Fruit fly (Drosophila melanogaster) whole organism, prepupa: Measurements from ENCODE around the gene CG31549.
A peak's percentile ranks its signal among the peaks of the same experiment; 100 is the strongest.

ENCODE experiments used
- Blimp-1 ChIP-seq: fragments of 200-800 bp; sonication (Bioruptor generic); optimal IDR thresholded peaks from 3 replicates; lab custom pipeline; 2017; ENCODE audit warnings: missing biosample characterization, missing genetic modification characterization, mild to moderate bottlenecking, moderate library complexity, missing genetic modification reagents
- CG10631 ChIP-seq: fragments of 200-800 bp; sonication (Bioruptor generic); optimal IDR thresholded peaks from 2 replicates; lab custom pipeline; 2016; ENCODE audit warnings: missing biosample characterization, missing genetic modification characterization
- CG10669 ChIP-seq: fragments of 200-800 bp; sonication (Bioruptor generic); optimal IDR thresholded peaks from 3 replicates; lab custom pipeline; 2018; ENCODE audit warnings: missing biosample characterization, mild to moderate bottlenecking, missing genetic modification characterization, moderate library complexity
- CG11762 ChIP-seq: fragments of 200-800 bp; sonication (Bioruptor generic); optimal IDR thresholded peaks from 3 replicates; lab custom pipeline; 2016; ENCODE audit warnings: missing biosample characterization, missing genetic modification characterization; ENCODE audit not compliant: insufficient read depth
- CG11902 ChIP-seq: fragments of 200-800 bp; sonication (Bioruptor generic); optimal IDR thresholded peaks from 3 replicates; lab custom pipeline; 2016; ENCODE audit warnings: missing biosample characterization, missing genetic modification characterization
- CG15336 ChIP-seq: fragments of 200-800 bp; sonication (Bioruptor generic); IDR thresholded peaks from 2 replicates; pipeline ENCODE4 v1.3.6; 2022; ENCODE audit warnings: missing biosample characterization, missing genetic modification characterization
- CG16779 ChIP-seq: fragments of 200-800 bp; sonication (Bioruptor generic); optimal IDR thresholded peaks from 3 replicates; lab custom pipeline; 2017; ENCODE audit warnings: missing biosample characterization, mild to moderate bottlenecking, missing genetic modification characterization
- CG3032 ChIP-seq: fragments of 200-800 bp; optimal IDR thresholded peaks from 2 replicates; lab custom pipeline; 2019; ENCODE audit warnings: missing biosample characterization, mild to moderate bottlenecking, missing genetic modification characterization, moderate library complexity
- CG31627 ChIP-seq: fragments of 200-800 bp; sonication (Bioruptor generic); optimal IDR thresholded peaks from 3 replicates; lab custom pipeline; 2016; ENCODE audit warnings: missing biosample characterization, missing genetic modification characterization
- CG32006 ChIP-seq: fragments of 200-800 bp; sonication (Bioruptor generic); optimal IDR thresholded peaks from 3 replicates; lab custom pipeline; 2017; ENCODE audit warnings: missing biosample characterization, mild to moderate bottlenecking, missing genetic modification characterization
- CG34406 ChIP-seq: fragments of 200-800 bp; sonication (Bioruptor generic); optimal IDR thresholded peaks from 3 replicates; lab custom pipeline; 2016; ENCODE audit warnings: missing biosample characterization, missing genetic modification characterization
- CG4318 ChIP-seq: fragments of 200-800 bp; sonication (Bioruptor generic); optimal IDR thresholded peaks from 3 replicates; lab custom pipeline; 2017; ENCODE audit warnings: missing biosample characterization, mild to moderate bottlenecking, missing genetic modification characterization
- CG6276 ChIP-seq: fragments of 200-800 bp; sonication (Bioruptor generic); optimal IDR thresholded peaks from 2 replicates; lab custom pipeline; 2017; ENCODE audit warnings: missing biosample characterization, mild to moderate bottlenecking, missing genetic modification characterization
- CG6792 ChIP-seq: fragments of 200-800 bp; sonication (Bioruptor generic); optimal IDR thresholded peaks from 3 replicates; lab custom pipeline; 2016; ENCODE audit warnings: missing biosample characterization, missing genetic modification characterization
- CG6808 ChIP-seq: fragments of 200-800 bp; sonication (Bioruptor generic); optimal IDR thresholded peaks from 3 replicates; lab custom pipeline; 2017; ENCODE audit warnings: missing biosample characterization, missing genetic modification characterization, mild to moderate bottlenecking, moderate library complexity, missing genetic modification reagents
- CG6854 ChIP-seq: fragments of 200-800 bp; sonication (Bioruptor generic); optimal IDR thresholded peaks from 2 replicates; lab custom pipeline; 2017; ENCODE audit warnings: missing biosample characterization, mild to moderate bottlenecking, missing genetic modification characterization
- CG7368 ChIP-seq: fragments of 200-800 bp; sonication (Bioruptor generic); optimal IDR thresholded peaks from 3 replicates; lab custom pipeline; 2016; ENCODE audit warnings: missing biosample characterization, missing genetic modification characterization
- CG8119 ChIP-seq: fragments of 200-800 bp; sonication (Bioruptor generic); IDR thresholded peaks from 3 replicates; pipeline ENCODE4 v1.3.6; 2022; ENCODE audit warnings: missing biosample characterization, missing genetic modification characterization
- CG8632 ChIP-seq: fragments of 200-800 bp; sonication (Bioruptor generic); optimal IDR thresholded peaks from 3 replicates; lab custom pipeline; 2016; ENCODE audit warnings: missing biosample characterization, missing genetic modification characterization
- CG9139 ChIP-seq: fragments of 200-800 bp; sonication (Bioruptor generic); optimal IDR thresholded peaks from 3 replicates; lab custom pipeline; 2017; ENCODE audit warnings: missing biosample characterization, mild to moderate bottlenecking, missing genetic modification characterization
- Eip78C ChIP-seq: fragments of 200-800 bp; sonication (Bioruptor generic); peaks from one replicate; lab custom pipeline; 2016; ENCODE audit warnings: missing biosample characterization, missing genetic modification characterization
- Eip93F ChIP-seq: fragments of 200-800 bp; sonication (Bioruptor generic); optimal IDR thresholded peaks from 2 replicates; lab custom pipeline; 2016; ENCODE audit warnings: missing biosample characterization, mild to moderate bottlenecking, missing genetic modification characterization
- Ets21C ChIP-seq: fragments of 200-800 bp; sonication (Bioruptor generic); optimal IDR thresholded peaks from 3 replicates; lab custom pipeline; 2016; ENCODE audit warnings: missing biosample characterization, missing genetic modification characterization
- Gug ChIP-seq: fragments of 200-800 bp; sonication (Bioruptor generic); IDR thresholded peaks from 2 replicates; pipeline ENCODE4 v1.3.6; 2022; ENCODE audit warnings: missing biosample characterization, missing genetic modification characterization
- Hr39 ChIP-seq: fragments of 200-800 bp; sonication (Bioruptor generic); optimal IDR thresholded peaks from 2 replicates; lab custom pipeline; 2016; ENCODE audit warnings: missing biosample characterization, missing genetic modification characterization
- Hr4 ChIP-seq: fragments of 200-800 bp; sonication (Bioruptor generic); optimal IDR thresholded peaks from 3 replicates; lab custom pipeline; 2016; ENCODE audit warnings: missing biosample characterization, missing genetic modification characterization
- Lpt ChIP-seq: fragments of 200-800 bp; sonication (Bioruptor generic); optimal IDR thresholded peaks from 3 replicates; lab custom pipeline; 2016; ENCODE audit warnings: missing biosample characterization, missing genetic modification characterization
- Met ChIP-seq: fragments of 200-800 bp; sonication (Bioruptor generic); optimal IDR thresholded peaks from 3 replicates; lab custom pipeline; 2016; ENCODE audit warnings: missing biosample characterization, missing genetic modification characterization
- Smox ChIP-seq: fragments of 200-800 bp; sonication (Bioruptor generic); optimal IDR thresholded peaks from 3 replicates; lab custom pipeline; 2016; ENCODE audit warnings: missing biosample characterization, missing genetic modification characterization
- Sox102F ChIP-seq: fragments of 200-800 bp; sonication (Bioruptor generic); optimal IDR thresholded peaks from 2 replicates; lab custom pipeline; 2016; ENCODE audit warnings: missing biosample characterization, mild to moderate bottlenecking, missing genetic modification characterization
- Sox14 ChIP-seq: fragments of 200-800 bp; sonication (Bioruptor generic); optimal IDR thresholded peaks from 3 replicates; lab custom pipeline; 2016; ENCODE audit warnings: missing biosample characterization, missing genetic modification characterization
- Sox15 ChIP-seq: fragments of 200-800 bp; sonication (Bioruptor generic); optimal IDR thresholded peaks from 3 replicates; lab custom pipeline; 2016; ENCODE audit warnings: missing biosample characterization, missing genetic modification characterization
- achi ChIP-seq: fragments of 200-800 bp; sonication (Bioruptor generic); optimal IDR thresholded peaks from 3 replicates; lab custom pipeline; 2016; ENCODE audit warnings: missing biosample characterization, missing genetic modification characterization
- acj6 ChIP-seq: fragments of 200-800 bp; sonication (Bioruptor generic); optimal IDR thresholded peaks from 3 replicates; lab custom pipeline; 2016; ENCODE audit warnings: missing biosample characterization, missing genetic modification characterization
- cyc ChIP-seq: fragments of 200-800 bp; sonication (Bioruptor generic); optimal IDR thresholded peaks from 3 replicates; lab custom pipeline; 2016; ENCODE audit warnings: missing biosample characterization, missing genetic modification characterization
- dac ChIP-seq: fragments of 200-800 bp; sonication (Bioruptor generic); optimal IDR thresholded peaks from 2 replicates; lab custom pipeline; 2017; ENCODE audit warnings: missing biosample characterization, mild to moderate bottlenecking, missing genetic modification characterization
- dsx ChIP-seq: fragments of 200-800 bp; optimal IDR thresholded peaks from 3 replicates; lab custom pipeline; 2019; ENCODE audit warnings: missing biosample characterization, mild to moderate bottlenecking, missing genetic modification characterization, moderate library complexity; ENCODE audit not compliant: poor library complexity, severe bottlenecking
- eg ChIP-seq: fragments of 200-800 bp; sonication (Bioruptor generic); IDR thresholded peaks from 3 replicates; pipeline ENCODE4 v1.3.6; 2022; ENCODE audit warnings: missing biosample characterization, missing genetic modification characterization
- esn ChIP-seq: fragments of 200-800 bp; sonication (Bioruptor generic); optimal IDR thresholded peaks from 2 replicates; lab custom pipeline; 2016; ENCODE audit warnings: missing biosample characterization, mild to moderate bottlenecking, missing genetic modification characterization, moderate library complexity
- fd59A ChIP-seq: fragments of 200-800 bp; sonication (Bioruptor generic); optimal IDR thresholded peaks from 2 replicates; lab custom pipeline; 2017; ENCODE audit warnings: missing biosample characterization, mild to moderate bottlenecking, missing genetic modification characterization, missing genetic modification reagents
- fd85E ChIP-seq: fragments of 200-800 bp; sonication (Bioruptor generic); optimal IDR thresholded peaks from 3 replicates; lab custom pipeline; 2016; ENCODE audit warnings: missing biosample characterization, missing genetic modification characterization
- fkh ChIP-seq: fragments of 200-800 bp; sonication (Bioruptor generic); optimal IDR thresholded peaks from 3 replicates; lab custom pipeline; 2017; ENCODE audit warnings: missing biosample characterization, mild to moderate bottlenecking, missing genetic modification characterization, moderate library complexity
- lz ChIP-seq: fragments of 200-800 bp; sonication (Bioruptor generic); optimal IDR thresholded peaks from 3 replicates; lab custom pipeline; 2016; ENCODE audit warnings: missing biosample characterization, missing genetic modification characterization
- pdm3 ChIP-seq: fragments of 200-800 bp; sonication (Bioruptor generic); optimal IDR thresholded peaks from 3 replicates; lab custom pipeline; 2016; ENCODE audit warnings: missing biosample characterization, missing genetic modification characterization
- salr ChIP-seq, 2 experiments: fragments of 200-800 bp; sonication (Bioruptor generic); optimal IDR thresholded peaks; 3 replicates each; lab custom pipeline; 2016 to 2018; ENCODE audit warnings: missing biosample characterization in 2 of 2, missing genetic modification characterization in 2 of 2, mild to moderate bottlenecking in 1 of 2
- spab ChIP-seq: fragments of 200-800 bp; sonication (Bioruptor generic); optimal IDR thresholded peaks from 2 replicates; lab custom pipeline; 2017; ENCODE audit warnings: missing biosample characterization, mild to moderate bottlenecking, missing genetic modification characterization, missing genetic modification reagents
- ss ChIP-seq, 2 experiments: fragments of 200-800 bp; sonication (Bioruptor generic); optimal IDR thresholded peaks; 2 replicates in 1 of 2; 3 replicates in 1 of 2; lab custom pipeline; 2017 to 2018; ENCODE audit warnings: mild to moderate bottlenecking in 2 of 2, missing biosample characterization in 2 of 2, missing genetic modification characterization in 2 of 2, moderate library complexity in 1 of 2
- topi ChIP-seq: fragments of 200-800 bp; sonication (Bioruptor generic); optimal IDR thresholded peaks from 3 replicates; lab custom pipeline; 2016; ENCODE audit warnings: missing biosample characterization, missing genetic modification characterization
- vri ChIP-seq: fragments of 200-800 bp; sonication (Bioruptor generic); optimal IDR thresholded peaks from 3 replicates; lab custom pipeline; 2016; ENCODE audit warnings: missing biosample characterization, mild to moderate bottlenecking, missing genetic modification characterization

The CG31549 gene

DNA sequence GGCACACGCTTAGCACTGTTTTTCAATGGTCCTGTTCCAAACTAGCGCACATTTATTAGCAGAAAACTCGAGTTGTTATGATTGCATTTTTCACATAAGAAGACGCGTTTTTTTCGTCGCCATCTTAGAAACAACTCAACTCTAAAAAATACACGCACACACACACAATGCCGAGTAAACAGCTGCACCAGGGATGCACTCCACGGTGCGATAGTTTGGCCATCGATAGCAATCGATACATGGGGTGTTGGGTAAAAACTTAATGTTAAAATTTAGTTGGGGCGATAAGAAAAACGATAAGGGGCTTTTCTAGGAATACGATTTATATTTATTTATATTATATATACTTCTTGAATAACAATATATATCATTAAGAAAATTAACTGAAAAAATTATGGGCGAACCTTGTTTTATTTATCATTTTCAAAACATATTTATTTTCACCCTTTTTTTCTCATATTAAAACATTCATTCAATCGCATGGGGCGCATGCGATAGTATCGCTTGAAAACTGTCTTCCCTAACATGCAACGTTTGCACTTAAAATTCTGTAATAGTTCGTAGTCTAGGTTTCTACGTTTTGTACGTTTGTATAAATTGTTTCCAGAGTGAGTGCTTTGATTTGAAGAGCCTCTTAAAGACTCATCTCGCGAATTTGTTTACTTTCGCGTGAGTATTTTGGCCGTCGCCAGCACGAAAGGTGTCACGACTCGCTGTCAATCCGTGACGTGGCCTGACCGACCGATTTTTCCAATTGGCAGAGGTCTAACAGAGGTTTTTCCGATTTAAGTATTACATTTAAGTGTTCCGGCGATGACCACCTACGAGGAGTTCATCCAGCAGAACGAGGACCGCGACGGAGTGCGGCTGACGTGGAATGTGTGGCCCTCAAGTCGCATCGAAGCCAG, 16.8 kb downstream of the CG31549 start, which contains the start of the genes MTA1-like and Sec23:
Gene MTA1-like (minus strand): TSS at position 170 of the 908 bp plus-strand sequence.
Gene Sec23 (plus strand): TSS at position 497 of the 908 bp plus-strand sequence.
- TF ChIP-seq CG9139 (GFP tag; lab: Kevin White, UChicago) (no peak), CG11762 (GFP tag; lab: Kevin White, UChicago) (peak; percentile 29), CG16779 (tag; lab: Kevin White, UChicago) (no peak), CG8632 (peak; percentile 61), pdm3 (GFP tag; lab: Kevin White, UChicago) (peak; percentile 44), CG8119 (GFP tag; lab: Robert Waterston, UW) (no peak), fkh (GFP tag; lab: Kevin White, UChicago) (peak; percentile 91), fd59A (GFP tag; lab: Kevin White, UChicago) (peak; percentile 18), Sox102F (GFP tag; lab: Kevin White, UChicago) (peak; percentile 58), CG6792 (GFP tag; lab: Kevin White, UChicago) (peak; percentile 58), dac (GFP tag; lab: Kevin White, UChicago) (no peak), fd85E (GFP tag; lab: Kevin White, UChicago) (no peak), ss (GFP tag; optimal IDR thresholded peaks at IDR 0.05; lab: Kevin White, UChicago) (peak; percentile 21 to 28), spab (GFP tag; lab: Kevin White, UChicago) (no peak), Hr4 (GFP tag; lab: Kevin White, UChicago) (peak; percentile 61), CG10631 (GFP tag; lab: Kevin White, UChicago) (peak; percentile 77), CG10669 (GFP tag; lab: Kevin White, UChicago) (peak; percentile 21), CG6808 (GFP tag; lab: Kevin White, UChicago) (no peak), Eip93F (no peak), salr (GFP tag; optimal IDR thresholded peaks at IDR 0.05; lab: Kevin White, UChicago) (peak; percentile 35 to 59), topi (GFP tag; lab: Kevin White, UChicago) (peak; percentile 40), CG11902 (peak; percentile 49), dsx (GFP tag; lab: Kevin White, UChicago) (peak; percentile 48), Met (peak; percentile 44), Eip78C (GFP tag; lab: Kevin White, UChicago) (peak; percentile 57), vri (peak; percentile 28), CG7368 (no peak), eg (0 out of 3 replicates have a peak, but pooled peaks have one; percentile 38), CG6276 (GFP tag; lab: Kevin White, UChicago) (no peak), Blimp-1 (GFP tag; lab: Kevin White, UChicago) (no peak), Sox15 (GFP tag; lab: Kevin White, UChicago) (peak; percentile 43), esn (GFP tag; lab: Kevin White, UChicago) (peak; percentile 73), CG6854 (peak; percentile 12), cyc (GFP tag; lab: Kevin White, UChicago) (peak; percentile 51), Gug (GFP tag; lab: Robert Waterston, UW) (peak; percentile 11; the same call in 1 of the 2 replicates), CG34406 (GFP tag; lab: Kevin White, UChicago) (peak; percentile 50), Ets21C (GFP tag; lab: Kevin White, UChicago) (peak; percentile 62), Lpt (GFP tag; lab: Kevin White, UChicago) (peak; percentile 4), acj6 (GFP tag; lab: Kevin White, UChicago) (peak; percentile 80), lz (GFP tag; lab: Kevin White, UChicago) (peak; percentile 58), CG32006 (peak; percentile 66), Sox14 (GFP tag; lab: Kevin White, UChicago) (no peak), Hr39 (GFP tag; lab: Kevin White, UChicago) (peak; percentile 68), CG3032 (tag; lab: Kevin White, UChicago) (peak; percentile 54), CG15336 (GFP tag; lab: Robert Waterston, UW) (no peak), Smox (GFP tag; lab: Kevin White, UChicago) (peak; percentile 45), CG4318 (GFP tag; lab: Kevin White, UChicago) (no peak), achi (peak; percentile 63), CG31627 (GFP tag; lab: Kevin White, UChicago) (peak; percentile 65)
